Fruit fly (Drosophila melanogaster) whole organism, adult: ENCODE results near the gene Torsin.

Experiments
- CG11617 ChIP-seq: fragments of 200-800 bp; sonication (Bioruptor generic); optimal IDR thresholded peaks from 2 replicates; lab custom pipeline; 2017; ENCODE audit warnings: mild to moderate bottlenecking, missing biosample characterization, missing genetic modification reagents, missing genetic modification characterization
- CG12768 ChIP-seq: fragments of 200-800 bp; sonication (Bioruptor generic); optimal IDR thresholded peaks from 2 replicates; lab custom pipeline; 2017; ENCODE audit warnings: missing biosample characterization, missing genetic modification characterization, mild to moderate bottlenecking, moderate library complexity, missing genetic modification reagents
- CG14711 ChIP-seq: fragments of 200-800 bp; sonication (Bioruptor generic); optimal IDR thresholded peaks from 2 replicates; lab custom pipeline; 2018; ENCODE audit warnings: missing biosample characterization, mild to moderate bottlenecking, missing genetic modification characterization, moderate library complexity
- CG1620 ChIP-seq: fragments of 200-800 bp; sonication (Bioruptor generic); optimal IDR thresholded peaks from 2 replicates; lab custom pipeline; 2016; ENCODE audit warnings: missing biosample characterization, missing genetic modification characterization
- CG33017 ChIP-seq: fragments of 200-800 bp; sonication (Bioruptor generic); optimal IDR thresholded peaks from 2 replicates; lab custom pipeline; 2018; ENCODE audit warnings: missing biosample characterization, mild to moderate bottlenecking, missing genetic modification characterization, moderate library complexity
- CG5204 ChIP-seq: fragments of 200-800 bp; sonication (Bioruptor generic); optimal IDR thresholded peaks from 2 replicates; lab custom pipeline; 2016; ENCODE audit warnings: missing biosample characterization, missing genetic modification characterization
- CG7045 ChIP-seq: fragments of 200-800 bp; sonication (Bioruptor generic); optimal IDR thresholded peaks from 2 replicates; lab custom pipeline; 2017; ENCODE audit warnings: missing biosample characterization, mild to moderate bottlenecking, missing genetic modification characterization
- CG7101 ChIP-seq: fragments of 200-800 bp; sonication (Bioruptor generic); optimal IDR thresholded peaks from 2 replicates; lab custom pipeline; 2018; ENCODE audit warnings: missing biosample characterization, mild to moderate bottlenecking, missing genetic modification characterization, moderate library complexity
- Clk ChIP-seq: fragments of 200-800 bp; sonication (Bioruptor generic); optimal IDR thresholded peaks from 2 replicates; lab custom pipeline; 2017; ENCODE audit warnings: missing biosample characterization, missing genetic modification characterization
- Crg-1 ChIP-seq: fragments of 200-800 bp; sonication (Bioruptor generic); optimal IDR thresholded peaks from 2 replicates; lab custom pipeline; 2016; ENCODE audit warnings: missing biosample characterization, missing genetic modification characterization
- Hr96 ChIP-seq: fragments of 200-800 bp; sonication (Bioruptor generic); optimal IDR thresholded peaks from 2 replicates; lab custom pipeline; 2016; ENCODE audit warnings: missing biosample characterization, missing genetic modification characterization
- Mnt ChIP-seq: fragments of 200-800 bp; sonication (Bioruptor generic); optimal IDR thresholded peaks from 2 replicates; lab custom pipeline; 2016; ENCODE audit warnings: missing biosample characterization, mild to moderate bottlenecking, missing genetic modification characterization
- bab1 ChIP-seq: fragments of 200-800 bp; sonication (Bioruptor generic); optimal IDR thresholded peaks from 3 replicates; lab custom pipeline; 2019; ENCODE audit warnings: missing biosample characterization, mild to moderate bottlenecking, missing genetic modification characterization, moderate library complexity
- cic ChIP-seq: fragments of 200-800 bp; sonication (Bioruptor generic); optimal IDR thresholded peaks from 2 replicates; lab custom pipeline; 2017; ENCODE audit warnings: missing biosample characterization, mild to moderate bottlenecking, missing genetic modification characterization, moderate library complexity
- cnc ChIP-seq, 2 experiments: fragments of >200 bp; optimal IDR thresholded peaks; 2 replicates each; lab custom pipeline; 2017
- kay ChIP-seq: fragments of 200-800 bp; sonication (Bioruptor generic); peaks from one replicate; lab custom pipeline; 2016; ENCODE audit warnings: missing biosample characterization, missing genetic modification characterization, borderline replicate concordance
- ovo ChIP-seq: fragments of 200-800 bp; sonication (Bioruptor generic); optimal IDR thresholded peaks from 2 replicates; lab custom pipeline; 2016; ENCODE audit warnings: missing biosample characterization, missing genetic modification characterization
- pad ChIP-seq: fragments of 200-800 bp; sonication (Bioruptor generic); optimal IDR thresholded peaks from 3 replicates; lab custom pipeline; 2017; ENCODE audit warnings: missing biosample characterization, missing genetic modification characterization, mild to moderate bottlenecking, moderate library complexity, missing genetic modification reagents
- tj ChIP-seq: fragments of 200-800 bp; sonication (Bioruptor generic); optimal IDR thresholded peaks from 3 replicates; lab custom pipeline; 2017; ENCODE audit warnings: missing biosample characterization, mild to moderate bottlenecking, missing genetic modification characterization, moderate library complexity
- toe ChIP-seq: fragments of 200-800 bp; sonication (Bioruptor generic); optimal IDR thresholded peaks from 2 replicates; lab custom pipeline; 2016; ENCODE audit warnings: missing biosample characterization, missing genetic modification characterization

Gene Torsin

DNA sequence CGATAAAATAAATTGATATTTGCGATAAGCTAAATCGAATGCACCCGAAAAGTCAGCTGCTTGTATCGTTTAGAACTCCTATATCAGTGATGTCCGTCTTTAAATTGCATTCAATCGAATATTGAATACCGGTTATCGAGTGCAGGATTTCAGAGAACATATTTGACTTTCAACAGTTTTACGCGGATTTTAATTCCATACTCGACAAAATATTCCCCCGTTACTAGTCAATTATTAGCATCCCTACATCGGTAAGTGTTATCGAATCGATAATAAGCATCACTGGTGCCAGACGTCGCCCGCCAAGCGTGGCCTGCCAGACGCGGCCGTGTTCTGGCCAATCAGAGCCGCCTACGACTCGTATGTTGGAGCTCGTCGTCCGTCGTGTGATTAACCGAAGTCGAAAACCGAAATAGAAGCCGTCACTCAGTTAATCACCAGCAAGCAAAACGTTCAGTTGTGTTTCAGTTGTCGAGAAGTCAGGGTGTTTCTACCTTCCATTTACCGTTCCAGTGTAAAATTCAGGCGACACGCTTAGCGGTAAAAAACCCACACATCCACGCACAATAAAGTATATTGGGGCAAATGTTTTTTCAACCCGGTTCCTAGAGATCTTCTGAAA is 38.1 kb upstream of the Torsin start, which contains the start of gene ctp:
TSS of gene ctp (plus strand) at position 23 of the 622 bp plus-strand sequence.
- TF ChIP-seq CG7101 (tag; lab: Kevin White, UChicago): peak; percentile 59
- TF ChIP-seq toe: peak; percentile 59
- peak; percentile 77 for TF ChIP-seq CG1620 (GFP tag; lab: Kevin White, UChicago)
- TF ChIP-seq Crg-1 (GFP tag; lab: Kevin White, UChicago): peak; percentile 44
- peak; percentile 29 for TF ChIP-seq cic (GFP tag; lab: Kevin White, UChicago)
- peak; percentile 77 for TF ChIP-seq Mnt (GFP tag; lab: Kevin White, UChicago)
- peak; percentile 51 for TF ChIP-seq CG33017 (tag; lab: Kevin White, UChicago)
- TF ChIP-seq cnc (optimal IDR thresholded peaks at IDR 0.05; lab: Kevin White, UChicago): no peak
- TF ChIP-seq Clk (GFP tag; lab: Kevin White, UChicago): no peak
- TF ChIP-seq tj (GFP tag; lab: Kevin White, UChicago): peak; percentile 72
- no peak for TF ChIP-seq kay (GFP tag; lab: Kevin White, UChicago)
- TF ChIP-seq pad (GFP tag; lab: Kevin White, UChicago): peak; percentile 66
- peak; percentile 72 for TF ChIP-seq Hr96 (GFP tag; lab: Kevin White, UChicago)
- peak; percentile 53 for TF ChIP-seq CG11617 (GFP tag; lab: Kevin White, UChicago)
- TF ChIP-seq bab1: peak; percentile 90
- TF ChIP-seq CG12768 (GFP tag; lab: Kevin White, UChicago): peak; percentile 26
- TF ChIP-seq CG7045 (GFP tag; lab: Kevin White, UChicago): peak; percentile 4
- TF ChIP-seq CG14711 (tag; lab: Kevin White, UChicago): peak; percentile 44
- peak; percentile 92 for TF ChIP-seq ovo (GFP tag; lab: Kevin White, UChicago)
- TF ChIP-seq CG5204 (GFP tag; lab: Kevin White, UChicago): peak; percentile 68

DNA sequence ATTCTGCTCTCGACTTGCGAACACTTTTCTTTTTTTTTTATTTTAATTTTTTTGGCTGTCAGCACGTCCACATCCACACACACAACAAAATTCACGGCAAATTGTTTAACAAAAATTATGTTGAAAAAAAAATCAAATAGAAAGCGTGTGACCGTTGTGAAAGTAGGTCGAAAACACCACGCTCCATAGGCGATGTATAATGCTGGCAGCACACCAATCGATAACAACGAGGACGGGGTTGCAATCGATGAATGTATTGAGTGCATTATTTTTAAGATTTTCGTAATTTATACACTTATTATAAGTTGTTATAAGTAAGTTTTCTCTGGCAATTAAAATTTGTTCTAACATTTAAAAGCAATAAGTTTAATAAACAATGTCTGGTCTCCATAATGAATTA is 36.9 kb upstream of the Torsin start, which contains the start of gene Pp2C1:
TSS of gene Pp2C1 (minus strand) at position 181 of the 400 bp plus-strand sequence.
- no peak for TF ChIP-seq cnc (optimal IDR thresholded peaks at IDR 0.05; lab: Kevin White, UChicago)
- TF ChIP-seq CG7045 (GFP tag; lab: Kevin White, UChicago): no peak
- TF ChIP-seq toe: peak; percentile 18

DNA sequence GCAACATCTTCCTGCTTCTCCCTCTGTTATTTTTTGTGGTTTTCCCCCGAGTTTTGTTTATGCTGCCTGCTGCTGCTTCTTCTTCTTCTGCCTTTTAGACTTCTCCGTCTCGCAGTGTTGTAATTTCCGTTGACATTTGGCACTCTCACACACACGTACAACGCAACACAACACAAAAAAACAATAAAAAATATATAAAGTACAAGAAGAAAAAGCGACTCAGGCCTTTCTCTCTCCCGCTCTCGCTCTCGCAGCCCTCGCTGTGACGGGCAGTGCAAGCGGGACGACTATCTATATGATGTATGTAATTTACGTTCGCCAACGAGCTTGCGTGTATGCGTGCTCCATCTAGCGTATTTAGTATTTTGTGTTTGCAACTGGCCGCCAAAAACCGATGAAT is 36.3 kb upstream of the Torsin start:
- TF ChIP-seq CG7045 (GFP tag; lab: Kevin White, UChicago): peak; percentile 43
- peak; percentile 69 for TF ChIP-seq CG11617 (GFP tag; lab: Kevin White, UChicago)
- peak; percentile 40 for TF ChIP-seq CG7101 (tag; lab: Kevin White, UChicago)
- peak; percentile 63 for TF ChIP-seq pad (GFP tag; lab: Kevin White, UChicago)
- TF ChIP-seq Mnt (GFP tag; lab: Kevin White, UChicago): peak; percentile 61
- TF ChIP-seq Clk (GFP tag; lab: Kevin White, UChicago): no peak
- peak; percentile 57 for TF ChIP-seq CG12768 (GFP tag; lab: Kevin White, UChicago)
- TF ChIP-seq CG5204 (GFP tag; lab: Kevin White, UChicago): no peak
- TF ChIP-seq Hr96 (GFP tag; lab: Kevin White, UChicago): no peak
- no peak for TF ChIP-seq CG14711 (tag; lab: Kevin White, UChicago)
- peak; percentile 61 for TF ChIP-seq cic (GFP tag; lab: Kevin White, UChicago)
- peak; percentile 86 for TF ChIP-seq tj (GFP tag; lab: Kevin White, UChicago)
- no peak for TF ChIP-seq ovo (GFP tag; lab: Kevin White, UChicago)
- TF ChIP-seq CG33017 (tag; lab: Kevin White, UChicago): no peak
- peak; percentile 14 for TF ChIP-seq bab1
- TF ChIP-seq kay (GFP tag; lab: Kevin White, UChicago): peak; percentile 87
- no peak for TF ChIP-seq cnc (optimal IDR thresholded peaks at IDR 0.05; lab: Kevin White, UChicago)
- TF ChIP-seq toe: no peak
- TF ChIP-seq CG1620 (GFP tag; lab: Kevin White, UChicago): no peak
- no peak for TF ChIP-seq Crg-1 (GFP tag; lab: Kevin White, UChicago)

DNA sequence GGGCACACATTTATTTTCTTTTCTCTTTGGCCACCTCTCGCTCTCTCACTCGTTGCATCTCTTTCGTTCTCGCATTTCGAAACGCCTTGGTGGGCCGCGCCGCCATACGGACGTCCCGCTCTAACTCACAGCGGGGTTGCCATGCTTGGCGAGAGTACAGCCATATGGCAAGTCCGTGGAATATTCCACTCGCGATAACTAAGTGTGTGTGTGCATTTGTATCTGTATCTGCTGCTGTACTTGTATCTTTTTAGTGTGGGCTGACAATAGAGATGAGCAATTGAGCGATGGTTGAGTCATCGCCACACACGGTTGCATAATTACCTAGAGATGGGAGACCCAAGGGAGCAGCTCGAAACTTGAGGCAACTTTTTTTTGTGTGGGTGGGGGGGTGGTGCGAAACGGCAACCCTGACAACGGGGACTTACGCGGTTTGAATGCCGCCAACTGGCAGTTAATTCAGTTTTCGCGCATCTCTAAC is 34.7 kb upstream of the Torsin start:
- TF ChIP-seq CG1620 (GFP tag; lab: Kevin White, UChicago) (peak; percentile 95), kay (GFP tag; lab: Kevin White, UChicago) (peak; percentile 99), CG14711 (tag; lab: Kevin White, UChicago) (peak; percentile 96), Hr96 (GFP tag; lab: Kevin White, UChicago) (peak; percentile 93), cic (GFP tag; lab: Kevin White, UChicago) (peak; percentile 75), ovo (GFP tag; lab: Kevin White, UChicago) (peak; percentile 67), CG12768 (GFP tag; lab: Kevin White, UChicago) (peak; percentile 73), CG33017 (tag; lab: Kevin White, UChicago) (peak; percentile 75), Crg-1 (GFP tag; lab: Kevin White, UChicago) (peak; percentile 77), bab1 (peak; percentile 93), CG7101 (tag; lab: Kevin White, UChicago) (peak; percentile 89), cnc (optimal IDR thresholded peaks at IDR 0.05; lab: Kevin White, UChicago) (no peak), Clk (GFP tag; lab: Kevin White, UChicago) (peak; percentile 55), CG7045 (GFP tag; lab: Kevin White, UChicago) (peak; percentile 76), tj (GFP tag; lab: Kevin White, UChicago) (peak; percentile 79), CG11617 (GFP tag; lab: Kevin White, UChicago) (peak; percentile 88), CG5204 (GFP tag; lab: Kevin White, UChicago) (peak; percentile 75), pad (GFP tag; lab: Kevin White, UChicago) (peak; percentile 84), toe (peak; percentile 80), Mnt (GFP tag; lab: Kevin White, UChicago) (peak; percentile 86)
